Worm (Caenorhabditis elegans): ENCODE data around the gene dct-5.

Gene dct-5

ce11 chrII:5436833-5437232, at the start of gene dct-5:
dct-5 (minus strand) TSS chrII:5436933.
- no peak for TF ChIP-seq dao-5 (tag; optimal IDR thresholded peaks at IDR 0.05)
- TF ChIP-seq W03F9.2 (tag; optimal IDR thresholded peaks at IDR 0.05) = no peak
- TF ChIP-seq him-1 (tag; optimal IDR thresholded peaks at IDR 0.05) = no peak

- TF ChIP-seq him-1 (tag; optimal IDR thresholded peaks at IDR 0.05) (no peak), dao-5 (tag; optimal IDR thresholded peaks at IDR 0.05) (no peak), W03F9.2 (tag; optimal IDR thresholded peaks at IDR 0.05) (no peak)
Measured at ce11 chrII:5481982-5482381, 45.2 kb upstream of the dct-5 start, which contains the start of gene cal-8. cal-8 (minus strand) TSS chrII:5482041.

- TF ChIP-seq dao-5 (tag; optimal IDR thresholded peaks at IDR 0.05) (no peak), him-1 (tag; optimal IDR thresholded peaks at IDR 0.05) (no peak), W03F9.2 (tag; optimal IDR thresholded peaks at IDR 0.05) (no peak)
Measured at ce11 chrII:5478318-5478717, 41.6 kb upstream of the dct-5 start, which contains the start of gene F56D1.1. F56D1.1 (plus strand) TSS chrII:5478618.

- TF ChIP-seq him-1 (tag; optimal IDR thresholded peaks at IDR 0.05) (no peak), W03F9.2 (tag; optimal IDR thresholded peaks at IDR 0.05) (no peak), dao-5 (tag; optimal IDR thresholded peaks at IDR 0.05) (no peak)
Measured at ce11 chrII:5474946-5475345, 38.2 kb upstream of the dct-5 start, which contains the start of gene ilcr-2. ilcr-2 (plus strand) TSS chrII:5475246.

ce11 chrII:5473946-5474423, 37.3 kb upstream of the dct-5 start, which contains the start of gene mrps-16:
mrps-16 (plus strand) TSS chrII:5474373.
- TF ChIP-seq him-1 (tag; optimal IDR thresholded peaks at IDR 0.05) = no peak
- TF ChIP-seq W03F9.2 (tag; optimal IDR thresholded peaks at IDR 0.05) = peak; percentile 58

- TF ChIP-seq him-1 (tag; optimal IDR thresholded peaks at IDR 0.05) (no peak), dao-5 (tag; optimal IDR thresholded peaks at IDR 0.05) (no peak), W03F9.2 (tag; optimal IDR thresholded peaks at IDR 0.05) (no peak)
Measured at ce11 chrII:5465729-5466408, 29.1 kb upstream of the dct-5 start, which contains the start of gene clr-1. clr-1 (plus strand) TSS chrII:5466358.

ce11 chrII:5463692-5464300, 27.1 kb upstream of the dct-5 start:
- TF ChIP-seq him-1 (tag; optimal IDR thresholded peaks at IDR 0.05) (no peak), dao-5 (tag; optimal IDR thresholded peaks at IDR 0.05) (no peak)

- TF ChIP-seq W03F9.2 (tag; optimal IDR thresholded peaks at IDR 0.05) = no peak
- TF ChIP-seq him-1 (tag; optimal IDR thresholded peaks at IDR 0.05) = no peak
- TF ChIP-seq dao-5 (tag; optimal IDR thresholded peaks at IDR 0.05) = no peak
Measured at ce11 chrII:5460911-5461310, 24.2 kb upstream of the dct-5 start.

- TF ChIP-seq dao-5 (tag; optimal IDR thresholded peaks at IDR 0.05) (no peak), W03F9.2 (tag; optimal IDR thresholded peaks at IDR 0.05) (no peak), him-1 (tag; optimal IDR thresholded peaks at IDR 0.05) (no peak)
Measured at ce11 chrII:5459534-5459933, 22.8 kb upstream of the dct-5 start.

- TF ChIP-seq dao-5 (tag; optimal IDR thresholded peaks at IDR 0.05) = no peak
- TF ChIP-seq W03F9.2 (tag; optimal IDR thresholded peaks at IDR 0.05) = no peak
- no peak for TF ChIP-seq him-1 (tag; optimal IDR thresholded peaks at IDR 0.05)
Measured at ce11 chrII:5458683-5459410, 22.1 kb upstream of the dct-5 start.

ce11 chrII:5455650-5456355, 19.1 kb upstream of the dct-5 start, which contains the start of gene daz-1:
daz-1 (plus strand) TSS chrII:5456305.
- TF ChIP-seq W03F9.2 (tag; optimal IDR thresholded peaks at IDR 0.05) (no peak), him-1 (tag; optimal IDR thresholded peaks at IDR 0.05) (no peak), dao-5 (tag; optimal IDR thresholded peaks at IDR 0.05) (no peak)

- TF ChIP-seq W03F9.2 (tag; optimal IDR thresholded peaks at IDR 0.05) (no peak), him-1 (tag; optimal IDR thresholded peaks at IDR 0.05) (no peak), dao-5 (tag; optimal IDR thresholded peaks at IDR 0.05) (no peak)
Measured at ce11 chrII:5453547-5453946, 16.8 kb upstream of the dct-5 start, which contains the start of gene dhs-5. dhs-5 (plus strand) TSS chrII:5453847.

- no peak for TF ChIP-seq him-1 (tag; optimal IDR thresholded peaks at IDR 0.05)
- no peak for TF ChIP-seq W03F9.2 (tag; optimal IDR thresholded peaks at IDR 0.05)
- TF ChIP-seq dao-5 (tag; optimal IDR thresholded peaks at IDR 0.05) = no peak
Measured at ce11 chrII:5451278-5451677, 14.5 kb upstream of the dct-5 start.
